Fruit fly (Drosophila melanogaster): ENCODE measurements around the gene Acn.
A peak's percentile ranks its signal among the peaks of the same experiment; 100 is the strongest.

The Acn gene

dm6 chr2L:19037011-19037410 lies 8.1 kb upstream of the Acn start:
- TF ChIP-seq Eip78C (GFP tag) (peak; percentile 58), CG8319 (GFP tag; optimal IDR thresholded peaks at IDR 0.05) (no peak), vri (GFP tag; optimal IDR thresholded peaks at IDR 0.05) (no peak), CG6808 (GFP tag; optimal IDR thresholded peaks at IDR 0.05) (no peak), CG9139 (GFP tag; optimal IDR thresholded peaks at IDR 0.05) (no peak)

dm6 chr2L:19037455-19037854 lies 7.7 kb upstream of the Acn start:
- TF ChIP-seq CG32006 (GFP tag; optimal IDR thresholded peaks at IDR 0.05) (no peak), Eip78C (GFP tag) (peak; percentile 35), ss (GFP tag; optimal IDR thresholded peaks at IDR 0.05) (no peak), Eip93F (GFP tag; optimal IDR thresholded peaks at IDR 0.05) (no peak), CG15336 (GFP tag; IDR thresholded peaks at IDR 0.05) (no peak), vri (GFP tag; optimal IDR thresholded peaks at IDR 0.05) (no peak), CG3919 (GFP tag; optimal IDR thresholded peaks at IDR 0.05) (no peak), CG3032 (tag; optimal IDR thresholded peaks at IDR 0.05) (no peak), net (GFP tag; optimal IDR thresholded peaks at IDR 0.05) (peak; percentile 4), CG7368 (GFP tag; optimal IDR thresholded peaks at IDR 0.05) (no peak), CG8319 (GFP tag; optimal IDR thresholded peaks at IDR 0.05) (no peak), CG8632 (GFP tag; optimal IDR thresholded peaks at IDR 0.05) (no peak), OdsH (GFP tag; optimal IDR thresholded peaks at IDR 0.05) (no peak), CG31627 (GFP tag; optimal IDR thresholded peaks at IDR 0.05) (no peak), CG6276 (GFP tag; optimal IDR thresholded peaks at IDR 0.05) (no peak)

DNA sequence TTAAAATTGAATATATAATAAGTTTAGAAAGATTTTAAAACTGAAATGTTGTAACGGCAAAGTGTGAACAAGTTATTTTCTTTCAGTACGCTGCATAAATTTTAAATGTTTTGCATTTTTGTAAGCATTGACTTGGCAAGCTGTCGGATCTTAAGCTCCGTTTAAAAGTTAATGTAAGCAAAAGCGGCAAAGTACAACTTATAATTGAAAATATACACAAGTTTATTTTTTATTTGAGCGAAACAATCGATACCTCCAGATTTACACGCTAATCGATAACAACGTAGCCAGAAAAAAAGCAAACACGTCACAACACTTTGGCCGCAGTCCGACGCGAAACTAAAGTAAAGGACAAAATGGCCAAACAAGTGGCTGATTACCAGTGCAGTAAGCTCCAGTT lies 3.6 kb upstream of the Acn start, which contains the start of gene Catsup:
Gene Catsup (plus strand): TSS at position 273 of the 400 bp plus-strand sequence.
- TF ChIP-seq Eip78C (GFP tag) (peak; percentile 37), dac (GFP tag; optimal IDR thresholded peaks at IDR 0.05) (no peak), eg (GFP tag; IDR thresholded peaks at IDR 0.05) (no peak), achi (GFP tag; optimal IDR thresholded peaks at IDR 0.05) (no peak), net (GFP tag; optimal IDR thresholded peaks at IDR 0.05) (no peak), CG10631 (GFP tag; optimal IDR thresholded peaks at IDR 0.05) (no peak)

DNA sequence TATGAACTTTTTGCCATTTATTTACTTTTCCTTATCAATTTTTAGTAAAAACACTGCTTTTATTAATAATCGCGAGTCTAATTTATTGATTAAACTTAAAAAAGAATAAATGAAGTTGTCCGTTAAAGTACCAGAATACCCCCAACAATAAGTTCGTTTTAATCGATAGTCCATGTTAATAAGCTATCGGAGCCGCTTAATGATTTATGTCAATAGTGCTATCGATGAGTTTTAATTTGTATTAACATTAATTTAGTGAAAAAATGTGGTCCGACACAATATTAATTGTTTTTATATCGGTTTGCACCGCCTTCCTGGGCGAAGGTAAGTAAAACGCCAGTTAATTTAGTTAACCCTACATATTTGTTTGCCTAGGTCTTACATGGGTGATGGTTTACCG lies 3.8 kb downstream of the Acn start, which contains the start of gene CG10470:
Gene CG10470 (plus strand): TSS at position 165 of the 400 bp plus-strand sequence.
- TF ChIP-seq Met (GFP tag; optimal IDR thresholded peaks at IDR 0.05), result no peak
- TF ChIP-seq Sox15 (GFP tag; optimal IDR thresholded peaks at IDR 0.05), result no peak
- TF ChIP-seq CG34406 (GFP tag; optimal IDR thresholded peaks at IDR 0.05), result no peak
- no peak for TF ChIP-seq fd85E (GFP tag; optimal IDR thresholded peaks at IDR 0.05)
- TF ChIP-seq CG7368 (GFP tag; optimal IDR thresholded peaks at IDR 0.05), result no peak
- TF ChIP-seq CG10669 (GFP tag; optimal IDR thresholded peaks at IDR 0.05), result no peak
- peak; percentile 70 for TF ChIP-seq dsx (GFP tag; optimal IDR thresholded peaks at IDR 0.05; ENCODE audit: poor library complexity, severe bottlenecking)
- no peak for TF ChIP-seq CG6163 (GFP tag; IDR thresholded peaks at IDR 0.05)
- no peak for TF ChIP-seq CG11902 (GFP tag; optimal IDR thresholded peaks at IDR 0.05)
- no peak for TF ChIP-seq pdm3 (GFP tag; optimal IDR thresholded peaks at IDR 0.05)
- no peak; the same call in 2 of the 3 replicates for TF ChIP-seq eg (GFP tag; IDR thresholded peaks at IDR 0.05)
- TF ChIP-seq ss (GFP tag; optimal IDR thresholded peaks at IDR 0.05), result no peak
- peak; percentile 7 for TF ChIP-seq CG3032 (tag; optimal IDR thresholded peaks at IDR 0.05)
- TF ChIP-seq dac (GFP tag; optimal IDR thresholded peaks at IDR 0.05), result no peak
- no peak for TF ChIP-seq CG15336 (GFP tag; IDR thresholded peaks at IDR 0.05)
- no peak for TF ChIP-seq Hr4 (GFP tag; optimal IDR thresholded peaks at IDR 0.05)
- TF ChIP-seq Eip78C (GFP tag), result peak; percentile 16
- no peak for TF ChIP-seq CG11294 (GFP tag; IDR thresholded peaks at IDR 0.05)
- no peak for TF ChIP-seq Blimp-1 (GFP tag; optimal IDR thresholded peaks at IDR 0.05)
- TF ChIP-seq CG8319 (GFP tag; optimal IDR thresholded peaks at IDR 0.05), result no peak
- no peak for TF ChIP-seq CG6808 (GFP tag; optimal IDR thresholded peaks at IDR 0.05)
- no peak for TF ChIP-seq Eip93F (GFP tag; optimal IDR thresholded peaks at IDR 0.05)
- TF ChIP-seq salr (GFP tag; optimal IDR thresholded peaks at IDR 0.05), result no peak
- TF ChIP-seq Sox14 (GFP tag; optimal IDR thresholded peaks at IDR 0.05), result no peak
- no peak for TF ChIP-seq fkh (GFP tag; optimal IDR thresholded peaks at IDR 0.05)
- TF ChIP-seq CG32006 (GFP tag; optimal IDR thresholded peaks at IDR 0.05), result no peak
- no peak for TF ChIP-seq net (GFP tag; optimal IDR thresholded peaks at IDR 0.05)
- TF ChIP-seq CG11762 (GFP tag; optimal IDR thresholded peaks at IDR 0.05; ENCODE audit: insufficient read depth), result no peak
- TF ChIP-seq CG6792 (GFP tag; optimal IDR thresholded peaks at IDR 0.05), result no peak
- no peak for TF ChIP-seq CG9139 (GFP tag; optimal IDR thresholded peaks at IDR 0.05)
- peak; percentile 4 for TF ChIP-seq CG1621 (tag; optimal IDR thresholded peaks at IDR 0.05)
- no peak for TF ChIP-seq svp (GFP tag)
- peak; percentile 34 for TF ChIP-seq esn (GFP tag; optimal IDR thresholded peaks at IDR 0.05)
- no peak for TF ChIP-seq CG4318 (GFP tag; optimal IDR thresholded peaks at IDR 0.05)
